Fruit fly (Drosophila melanogaster) whole organism: Measurements from ENCODE around the gene Rab9Db.

Experiments used
- CG8478 ChIP-seq: fragments of >200 bp; optimal IDR thresholded peaks from 2 replicates; lab custom pipeline; 2018; ENCODE audit warnings: inconsistent platforms
- Dll ChIP-seq: fragments of >200 bp; optimal IDR thresholded peaks from 2 replicates; lab custom pipeline; 2017
- EcR ChIP-seq, 2 experiments: fragments of >200 bp; optimal IDR thresholded peaks; 2 replicates each; lab custom pipeline; 2017; ENCODE audit warnings: missing biosample characterization in 2 of 2, missing genetic modification characterization in 2 of 2, missing genetic modification reagents in 2 of 2
- pan ChIP-seq: fragments of >200 bp; optimal IDR thresholded peaks from 2 replicates; lab custom pipeline; 2017
- psq ChIP-seq: fragments of >200 bp; optimal IDR thresholded peaks from 2 replicates; lab custom pipeline; 2017

DNA sequence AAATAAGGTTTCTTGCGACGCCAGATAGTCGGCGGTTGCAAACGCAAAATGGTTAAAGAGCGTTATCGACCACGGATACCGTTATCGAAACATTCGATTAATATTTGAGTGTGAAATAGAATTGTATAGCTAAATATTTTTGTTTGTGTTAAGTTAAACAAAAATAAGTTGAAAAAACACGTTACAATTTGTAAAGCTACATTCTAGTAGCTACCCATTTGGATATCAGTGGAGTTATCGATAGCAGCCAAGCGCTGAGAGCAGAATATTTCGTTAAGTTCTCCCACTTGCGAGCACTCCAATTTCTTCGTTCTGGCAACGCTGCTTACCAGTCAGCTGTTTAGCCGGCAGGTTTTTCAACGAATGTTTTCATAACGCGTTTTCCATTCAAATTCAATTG is 27.2 kb downstream of the Rab9Db start, which contains the start of the genes Hmr and CG2124:
- TF ChIP-seq CG8478 (lab: Kevin White, UChicago) (no peak), EcR (GFP tag; optimal IDR thresholded peaks at IDR 0.05; lab: Kevin White, UChicago) (no peak), psq (lab: Kevin White, UChicago) (no peak), pan (lab: Kevin White, UChicago) (no peak), Dll (lab: Kevin White, UChicago) (no peak)
